Worm (Caenorhabditis elegans) whole organism, L4/young adult: Measurements from ENCODE around the gene fipr-6.

Experiments used
- dao-5 ChIP-seq: sonication (generic microtip); optimal IDR thresholded peaks from 2 replicates; lab custom pipeline; 2016; ENCODE audit warnings: missing genotype, missing genetic modification characterization, moderate library complexity, missing compliant biosample characterization
- him-1 ChIP-seq: sonication (generic microtip); optimal IDR thresholded peaks from 2 replicates; lab custom pipeline; 2016; ENCODE audit warnings: missing genotype, missing genetic modification reagents, missing genetic modification characterization, missing compliant biosample characterization

- TF ChIP-seq him-1 (tag; lab: Kevin White, UChicago) (no peak), dao-5 (tag; lab: Kevin White, UChicago) (no peak)
Measured at ce11 chrV:10182984-10183383, 48.0 kb upstream of the fipr-6 start, which contains the start of gene ZK856.4.
